Fruit fly (Drosophila melanogaster) whole organism, wandering third instar larva: ENCODE data around the gene Ostgamma.
A peak's percentile ranks its signal among the peaks of the same experiment; 100 is the strongest.

Experiments
- Abd-B ChIP-seq: fragments of >200 bp; optimal IDR thresholded peaks from 2 replicates; lab custom pipeline; 2017; ENCODE audit warnings: missing biosample characterization, missing genetic modification characterization
- CG32264 ChIP-seq: fragments of 200-800 bp; sonication (Bioruptor generic); optimal IDR thresholded peaks from 2 replicates; lab custom pipeline; 2016; ENCODE audit warnings: missing biosample characterization, missing genetic modification characterization
- CG9705 ChIP-seq: fragments of 200-800 bp; sonication (Bioruptor generic); optimal IDR thresholded peaks from 2 replicates; lab custom pipeline; 2018; ENCODE audit warnings: missing biosample characterization, mild to moderate bottlenecking, missing genetic modification characterization
- CrebA ChIP-seq: fragments of 200-800 bp; sonication (Bioruptor generic); optimal IDR thresholded peaks from 2 replicates; lab custom pipeline; 2016; ENCODE audit warnings: missing biosample characterization, mild to moderate bottlenecking, missing genetic modification characterization, borderline replicate concordance
- Dfd ChIP-seq: fragments of >200 bp; optimal IDR thresholded peaks from 2 replicates; lab custom pipeline; 2017; ENCODE audit warnings: missing biosample characterization, missing genetic modification characterization
- Dif ChIP-seq: fragments of 200-275, 200-300 bp; sonication (Bioruptor generic); optimal IDR thresholded peaks from 2 replicates; lab custom pipeline; 2018; ENCODE audit warnings: missing biosample characterization, missing genetic modification characterization; ENCODE audit not compliant: partially characterized antibody
- GATAd ChIP-seq: sonication (Bioruptor generic); optimal IDR thresholded peaks from 2 replicates; lab custom pipeline; 2016; ENCODE audit warnings: missing biosample characterization, missing genetic modification characterization
- HLH106 ChIP-seq: fragments of 200-800 bp; optimal IDR thresholded peaks from 3 replicates; lab custom pipeline; 2019; ENCODE audit warnings: missing biosample characterization, mild to moderate bottlenecking, missing genetic modification characterization, moderate library complexity
- Hnf4 ChIP-seq: fragments of 200-800 bp; sonication (Bioruptor generic); optimal IDR thresholded peaks from 2 replicates; lab custom pipeline; 2016; ENCODE audit warnings: missing biosample characterization, mild to moderate bottlenecking, missing genetic modification characterization
- Hr78 ChIP-seq: fragments of >200 bp; optimal IDR thresholded peaks from 2 replicates; lab custom pipeline; 2017; ENCODE audit warnings: missing biosample characterization, missing genetic modification characterization
- Jra ChIP-seq: sonication (Bioruptor generic); optimal IDR thresholded peaks from 2 replicates; lab custom pipeline; 2016; ENCODE audit warnings: missing biosample characterization, missing genetic modification characterization
- Mio ChIP-seq: sonication (Bioruptor generic); optimal IDR thresholded peaks from 2 replicates; lab custom pipeline; 2016; ENCODE audit warnings: missing biosample characterization, missing genetic modification characterization
- N ChIP-seq: fragments of >200 bp; optimal IDR thresholded peaks from 2 replicates; lab custom pipeline; 2018; ENCODE audit warnings: missing biosample characterization, missing external identifiers, missing genetic modification characterization
- OdsH ChIP-seq: fragments of 200-800 bp; sonication (Bioruptor generic); optimal IDR thresholded peaks from 2 replicates; lab custom pipeline; 2016; ENCODE audit warnings: missing biosample characterization, mild to moderate bottlenecking, missing genetic modification characterization
- Rel ChIP-seq, 2 experiments: fragments of 200-800 bp; sonication (Bioruptor generic) in 1 of 2; optimal IDR thresholded peaks; 2 replicates in 1 of 2; 3 replicates in 1 of 2; lab custom pipeline; 2016 to 2019; ENCODE audit warnings: mild to moderate bottlenecking in 2 of 2, missing biosample characterization in 2 of 2, missing genetic modification characterization in 2 of 2, moderate library complexity in 1 of 2
- Sp1 ChIP-seq: fragments of 200-800 bp; sonication (Bioruptor generic); optimal IDR thresholded peaks from 3 replicates; lab custom pipeline; 2019; ENCODE audit warnings: missing biosample characterization, mild to moderate bottlenecking, missing genetic modification characterization, moderate library complexity
- Vsx2 ChIP-seq: fragments of 200-300, 225-300 bp; sonication (Bioruptor generic); optimal IDR thresholded peaks from 2 replicates; lab custom pipeline; 2018; ENCODE audit warnings: missing biosample characterization, missing genetic modification characterization; ENCODE audit not compliant: partially characterized antibody
- br ChIP-seq: fragments of 200-800 bp; sonication (Bioruptor generic); optimal IDR thresholded peaks from 2 replicates; lab custom pipeline; 2016; ENCODE audit warnings: missing biosample characterization, missing genetic modification characterization
- brk ChIP-seq: fragments of 200-800 bp; sonication (Bioruptor generic); optimal IDR thresholded peaks from 2 replicates; lab custom pipeline; 2016; ENCODE audit warnings: missing biosample characterization, mild to moderate bottlenecking, missing genetic modification characterization
- dl ChIP-seq, 2 experiments: fragments of 175-275, 200-275 bp in 1 of 2; fragments of 200-275 bp in 1 of 2; sonication (Bioruptor generic); optimal IDR thresholded peaks; lab custom pipeline; 2018; ENCODE audit warnings: mild to moderate bottlenecking in 2 of 2, missing biosample characterization in 2 of 2, missing genetic modification characterization in 2 of 2, moderate library complexity in 2 of 2; ENCODE audit not compliant: partially characterized antibody in 2 of 2, insufficient read depth in 1 of 2
- dmrt93B ChIP-seq: fragments of 200-800 bp; sonication (Bioruptor generic); optimal IDR thresholded peaks from 2 replicates; lab custom pipeline; 2018; ENCODE audit warnings: missing biosample characterization, mild to moderate bottlenecking, missing genetic modification characterization
- dsf ChIP-seq: sonication (Bioruptor generic); optimal IDR thresholded peaks from 2 replicates; lab custom pipeline; 2016; ENCODE audit warnings: missing biosample characterization, missing genetic modification characterization, borderline replicate concordance
- ey ChIP-seq: fragments of 200-800 bp; sonication (Bioruptor generic); optimal IDR thresholded peaks from 2 replicates; lab custom pipeline; 2016; ENCODE audit warnings: missing biosample characterization, missing genetic modification characterization
- foxo ChIP-seq, 2 experiments: fragments of 200-800 bp; sonication (Bioruptor generic); optimal IDR thresholded peaks; 2 replicates in 1 of 2; 3 replicates in 1 of 2; lab custom pipeline; 2016 to 2017; ENCODE audit warnings: missing biosample characterization in 2 of 2, missing genetic modification characterization in 2 of 2
- fru ChIP-seq: fragments of 200-800 bp; sonication (Bioruptor generic); optimal IDR thresholded peaks from 3 replicates; lab custom pipeline; 2016; ENCODE audit warnings: missing biosample characterization, mild to moderate bottlenecking, missing genetic modification characterization
- h ChIP-seq: fragments of 200-800 bp; sonication (Bioruptor generic); optimal IDR thresholded peaks from 3 replicates; lab custom pipeline; 2016; ENCODE audit warnings: missing biosample characterization, mild to moderate bottlenecking, missing genetic modification characterization
- lola ChIP-seq: fragments of >200 bp; optimal IDR thresholded peaks from 2 replicates; lab custom pipeline; 2017; ENCODE audit warnings: missing biosample characterization, missing genetic modification characterization
- pan ChIP-seq: fragments of >200 bp; optimal IDR thresholded peaks from 2 replicates; lab custom pipeline; 2017
- psq ChIP-seq: fragments of 200-800 bp; sonication (Bioruptor generic); optimal IDR thresholded peaks from 3 replicates; lab custom pipeline; 2017; ENCODE audit warnings: missing biosample characterization, mild to moderate bottlenecking, missing genetic modification characterization, moderate library complexity
- rgr ChIP-seq: fragments of 200-800 bp; sonication (Bioruptor generic); optimal IDR thresholded peaks from 3 replicates; lab custom pipeline; 2016; ENCODE audit warnings: missing biosample characterization, mild to moderate bottlenecking, missing genetic modification characterization
- sage ChIP-seq: fragments of 200-800 bp; sonication (Bioruptor generic); optimal IDR thresholded peaks from 2 replicates; lab custom pipeline; 2016; ENCODE audit warnings: missing biosample characterization, mild to moderate bottlenecking, missing genetic modification characterization
- sv ChIP-seq: fragments of 200-800 bp; sonication (Bioruptor generic); optimal IDR thresholded peaks from 3 replicates; lab custom pipeline; 2016; ENCODE audit warnings: missing biosample characterization, missing genetic modification characterization
- tai ChIP-seq: sonication (Bioruptor generic); optimal IDR thresholded peaks from 2 replicates; lab custom pipeline; 2016; ENCODE audit warnings: missing biosample characterization, missing genetic modification characterization
- usp ChIP-seq: fragments of >200 bp; optimal IDR thresholded peaks from 2 replicates; lab custom pipeline; 2017; ENCODE audit warnings: missing biosample characterization, missing genetic modification characterization
- woc ChIP-seq: sonication (Bioruptor generic); optimal IDR thresholded peaks from 2 replicates; lab custom pipeline; 2016; ENCODE audit warnings: missing biosample characterization, mild to moderate bottlenecking, missing genetic modification characterization

The Ostgamma gene

DNA sequence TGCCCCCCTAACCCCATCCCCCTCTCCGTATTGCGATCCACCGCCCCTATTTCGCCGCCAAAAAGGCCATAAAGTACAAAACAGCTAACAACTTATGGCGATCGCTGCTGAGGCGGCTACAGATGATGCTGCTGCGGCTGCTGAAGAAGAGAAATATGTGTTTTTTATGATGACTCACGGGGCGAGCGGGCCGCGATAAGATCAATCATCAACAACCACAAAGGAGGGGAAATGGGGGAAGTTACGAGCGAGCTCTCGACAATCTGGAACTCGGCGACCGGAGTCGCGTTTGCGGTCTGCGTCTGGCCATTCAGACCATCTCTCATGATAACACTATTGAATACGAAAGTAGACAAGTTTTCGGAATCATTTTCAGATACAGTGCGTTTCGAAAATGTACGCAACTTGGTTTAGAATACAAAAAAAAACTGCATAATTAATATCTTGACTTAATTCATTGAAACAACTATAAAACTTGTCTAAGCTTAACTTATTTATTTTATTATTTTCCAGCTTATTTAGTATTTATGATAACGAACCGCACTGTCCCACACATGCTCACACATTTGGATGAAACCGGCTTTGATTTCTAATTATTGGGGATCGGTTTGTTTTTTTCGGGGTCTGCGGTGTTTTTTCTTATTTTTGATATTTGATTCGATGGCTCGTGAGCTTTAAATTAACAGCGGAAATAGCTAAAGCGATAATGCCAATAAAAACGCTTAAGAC, 15.7 kb downstream of the Ostgamma start (continued):
- no peak for TF ChIP-seq Abd-B
- peak; percentile 80 for TF ChIP-seq h (GFP tag; lab: Kevin White, UChicago)
- no peak for TF ChIP-seq Mio (GFP tag; lab: Kevin White, UChicago)
- TF ChIP-seq Hr78 (GFP tag; lab: Kevin White, UChicago): no peak
- peak; percentile 88 for TF ChIP-seq ey (GFP tag; lab: Kevin White, UChicago)
- peak; percentile 78 for TF ChIP-seq Hnf4 (GFP tag; lab: Kevin White, UChicago)
- TF ChIP-seq br (GFP tag; lab: Kevin White, UChicago): peak; percentile 83
- TF ChIP-seq dl (GFP tag; optimal IDR thresholded peaks at IDR 0.05; lab: Kevin White, UChicago; ENCODE audit: insufficient read depth in 1 of 2, partially characterized antibody in 2 of 2): no peak
- TF ChIP-seq Sp1 (GFP tag; lab: Kevin White, UChicago): peak; percentile 80
- TF ChIP-seq Rel (GFP tag; optimal IDR thresholded peaks at IDR 0.05; lab: Kevin White, UChicago): no peak
- peak; percentile 32 for TF ChIP-seq Rel (tag; optimal IDR thresholded peaks at IDR 0.05; lab: Kevin White, UChicago)
- no peak for TF ChIP-seq GATAd (GFP tag; lab: Kevin White, UChicago)
- TF ChIP-seq, all 38 proteins: peak for 23

DNA sequence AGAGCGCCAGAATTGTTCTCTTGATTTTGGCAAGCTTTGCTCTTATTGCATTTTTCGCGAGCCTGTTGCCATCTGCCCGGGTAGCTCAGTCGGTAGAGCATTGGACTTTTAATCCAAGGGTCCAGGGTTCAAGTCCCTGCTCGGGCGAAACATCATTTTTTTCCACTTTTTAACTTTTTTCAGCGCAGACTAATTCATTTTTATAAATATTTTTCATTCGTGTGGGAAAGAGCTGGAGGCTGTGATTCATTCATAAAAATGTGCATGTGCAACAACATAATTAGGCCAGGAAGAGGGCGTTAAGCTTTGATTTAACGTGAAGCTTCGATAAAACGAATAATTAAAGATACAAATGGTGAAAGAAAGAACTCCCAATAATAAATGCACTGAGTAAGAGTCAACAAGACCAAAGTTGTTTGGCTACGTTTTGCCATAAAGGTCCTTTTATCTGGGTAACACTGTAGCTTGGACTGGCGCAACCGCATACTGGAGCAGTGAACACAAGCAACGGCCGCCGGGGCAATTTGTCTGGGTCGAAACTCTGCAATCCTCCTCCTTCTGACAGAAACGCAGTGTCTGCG, 17.2 kb downstream of the Ostgamma start:
- TF ChIP-seq OdsH (peak; percentile 83), sage (peak; percentile 73), Sp1 (GFP tag; lab: Kevin White, UChicago) (peak; percentile 85), dmrt93B (GFP tag; lab: Kevin White, UChicago) (peak; percentile 73), Hnf4 (GFP tag; lab: Kevin White, UChicago) (peak; percentile 85), Vsx2 (GFP tag; lab: Kevin White, UChicago) (no peak), pan (lab: Kevin White, UChicago) (no peak), h (GFP tag; lab: Kevin White, UChicago) (peak; percentile 89), CG32264 (GFP tag; lab: Kevin White, UChicago) (peak; percentile 59), dsf (GFP tag; lab: Kevin White, UChicago) (no peak), Hr78 (GFP tag; lab: Kevin White, UChicago) (no peak), ey (GFP tag; lab: Kevin White, UChicago) (peak; percentile 85), Jra (peak; percentile 64), foxo (GFP tag; optimal IDR thresholded peaks at IDR 0.05; lab: Kevin White, UChicago) (peak; percentile 30 to 89), Rel (GFP tag; optimal IDR thresholded peaks at IDR 0.05; lab: Kevin White, UChicago) (peak; percentile 8), Rel (tag; optimal IDR thresholded peaks at IDR 0.05; lab: Kevin White, UChicago) (peak; percentile 62), brk (GFP tag; lab: Kevin White, UChicago) (peak; percentile 61), CG9705 (GFP tag; lab: Kevin White, UChicago) (peak; percentile 63), lola (no peak), woc (GFP tag; lab: Kevin White, UChicago) (peak; percentile 85), psq (GFP tag; lab: Kevin White, UChicago) (peak; percentile 76), fru (GFP tag; lab: Kevin White, UChicago) (peak; percentile 87), Dfd (GFP tag; lab: Kevin White, UChicago) (no peak), Mio (GFP tag; lab: Kevin White, UChicago) (peak; percentile 15), Dif (GFP tag; lab: Kevin White, UChicago) (no peak), CrebA (GFP tag; lab: Kevin White, UChicago) (peak; percentile 62), rgr (peak; percentile 83), HLH106 (tag; lab: Kevin White, UChicago) (peak; percentile 87), usp (no peak), tai (GFP tag; lab: Kevin White, UChicago) (peak; percentile 81), sv (no peak), N (GFP tag; lab: Kevin White, UChicago) (no peak), br (GFP tag; lab: Kevin White, UChicago) (peak; percentile 85)
